Worm (Caenorhabditis elegans): ENCODE measurements around the gene gcl-1.

Gene gcl-1

DNA sequence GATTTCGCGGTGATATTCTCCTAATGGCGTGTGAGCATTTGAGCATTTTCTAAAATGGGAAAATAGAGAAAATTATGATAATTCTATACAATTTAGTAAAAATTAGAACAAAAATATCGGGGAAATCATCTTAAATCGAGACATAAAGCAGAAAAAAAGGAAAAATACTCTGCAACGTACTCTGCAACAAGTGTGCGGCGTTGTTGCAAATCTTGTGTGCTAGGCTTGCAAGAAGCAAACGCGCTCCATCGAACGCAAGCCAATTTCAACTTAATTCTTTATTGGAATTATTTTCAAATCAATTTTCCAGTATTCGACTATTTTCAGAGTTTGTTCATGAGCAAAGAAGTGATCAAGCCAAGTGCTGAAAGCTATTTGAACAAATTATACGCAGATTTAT lies 26.7 kb downstream of the gcl-1 start, which contains the start of the genes Y62E10A.20, Y62E10A.23 and mdt-9 (continued):
- TF ChIP-seq nhr-47 (tag; optimal IDR thresholded peaks at IDR 0.05) = peak; percentile 84
- TF ChIP-seq xbp-1 (tag; optimal IDR thresholded peaks at IDR 0.05) = peak; percentile 75
- TF ChIP-seq tlp-1 (tag; optimal IDR thresholded peaks at IDR 0.05) = no peak
- TF ChIP-seq fkh-10 (GFP tag; optimal IDR thresholded peaks at IDR 0.05) = no peak
- no peak for TF ChIP-seq ceh-90 (tag; optimal IDR thresholded peaks at IDR 0.05)
- TF ChIP-seq elt-3 (tag; optimal IDR thresholded peaks at IDR 0.05) = peak in 2 of 6 experiments; percentile 39 to 61
- peak; percentile 65 for TF ChIP-seq lir-3 (tag; optimal IDR thresholded peaks at IDR 0.05; ENCODE audit: poor library complexity)
- no peak for TF ChIP-seq ceh-88 (GFP tag; IDR thresholded peaks at IDR 0.05)
- 0 out of 2 replicates have a peak, but pooled peaks have one; percentile 32 for TF ChIP-seq grh-1 (GFP tag; IDR thresholded peaks at IDR 0.05)
- peak; percentile 28 for TF ChIP-seq snpc-4 (tag; optimal IDR thresholded peaks at IDR 0.05)
- TF ChIP-seq ceh-63 (GFP tag; optimal IDR thresholded peaks at IDR 0.05) = no peak
- peak; percentile 69 for TF ChIP-seq vab-15 (tag; optimal IDR thresholded peaks at IDR 0.05)
- TF ChIP-seq mdl-1 (tag; optimal IDR thresholded peaks at IDR 0.05) = peak in 1 of 2 experiments; percentile 69
- TF ChIP-seq elt-2 (tag; optimal IDR thresholded peaks at IDR 0.05) = peak; percentile 12
- no peak for TF ChIP-seq mab-9 (GFP tag; IDR thresholded peaks at IDR 0.05)
- no peak for TF ChIP-seq efl-3 (GFP tag; optimal IDR thresholded peaks at IDR 0.05)
- TF ChIP-seq nhr-20 (tag; optimal IDR thresholded peaks at IDR 0.05) = peak; percentile 72
- no peak for TF ChIP-seq nhr-12 (tag; optimal IDR thresholded peaks at IDR 0.05)
- peak; percentile 19 for TF ChIP-seq F16B12.6 (tag; optimal IDR thresholded peaks at IDR 0.05)
- TF ChIP-seq dpl-1 (GFP tag; optimal IDR thresholded peaks at IDR 0.05) = peak; percentile 63 to 76 (median 75)
- TF ChIP-seq jun-1 (tag; optimal IDR thresholded peaks at IDR 0.05) = peak; percentile 64
- TF ChIP-seq ceh-82 (tag; optimal IDR thresholded peaks at IDR 0.05) = peak; percentile 69 to 86 (median 80)
- TF ChIP-seq swsn-7 (tag; optimal IDR thresholded peaks at IDR 0.05) = peak; percentile 74
- TF ChIP-seq pax-3 (tag; optimal IDR thresholded peaks at IDR 0.05) = peak; percentile 31
- peak; percentile 78 for TF ChIP-seq dsc-1 (tag; optimal IDR thresholded peaks at IDR 0.05)
- no peak for TF ChIP-seq sup-37 (GFP tag; optimal IDR thresholded peaks at IDR 0.05)
- no peak for TF ChIP-seq Y116A8C.19 (tag; optimal IDR thresholded peaks at IDR 0.05; ENCODE audit: borderline replicate concordance)
- TF ChIP-seq egl-13 (tag; optimal IDR thresholded peaks at IDR 0.05) = peak; percentile 31
- TF ChIP-seq fkh-4 (tag; optimal IDR thresholded peaks at IDR 0.05; ENCODE audit: borderline replicate concordance) = no peak
- peak; percentile 77 for TF ChIP-seq fkh-8 (tag; optimal IDR thresholded peaks at IDR 0.05)

DNA sequence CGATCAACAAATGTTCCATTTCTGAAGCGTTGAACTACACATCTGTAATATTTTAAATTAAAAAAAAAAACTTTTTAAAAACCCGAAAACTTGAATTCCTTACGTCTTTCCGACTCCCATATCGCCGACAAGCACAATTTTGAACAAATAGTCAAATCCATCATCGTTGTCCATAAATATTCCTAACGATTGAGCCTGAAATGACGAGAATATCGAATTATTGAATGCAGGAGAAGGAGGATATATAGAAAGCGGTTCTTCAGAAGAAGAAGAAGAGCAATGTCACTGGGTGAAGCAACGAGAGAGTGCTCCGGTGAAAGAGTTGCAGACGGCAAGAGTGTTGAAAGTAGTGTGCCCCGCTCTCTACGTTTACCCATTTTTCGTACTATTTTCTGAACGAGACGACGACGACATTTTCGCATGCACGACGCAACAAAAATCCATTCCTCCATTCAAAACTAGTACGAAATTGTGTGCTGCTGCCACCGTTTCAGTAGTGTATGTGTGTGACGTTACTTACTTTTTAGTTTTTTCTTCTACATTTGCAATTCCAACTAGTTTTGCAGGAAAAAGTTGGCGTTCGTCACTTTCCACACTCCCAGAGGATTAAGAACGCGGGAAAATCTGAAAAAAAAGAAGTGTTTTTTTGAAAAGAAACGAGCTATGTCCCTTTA lies 28.8 kb downstream of the gcl-1 start, which contains the start of gene rab-19:
TSS of gene rab-19 (minus strand) at position 624 of the 674 bp plus-strand sequence.
- peak; percentile 18 for TF ChIP-seq swsn-7 (tag; optimal IDR thresholded peaks at IDR 0.05)
- peak in 1 of 2 experiments; percentile 30 for TF ChIP-seq lin-35 (GFP tag; optimal IDR thresholded peaks at IDR 0.05)
- no peak for TF ChIP-seq nhr-28 (tag; optimal IDR thresholded peaks at IDR 0.05)
- TF ChIP-seq dpl-1 (GFP tag; optimal IDR thresholded peaks at IDR 0.05) = no peak
- no peak for TF ChIP-seq nhr-19 (GFP tag; conservative IDR thresholded peaks at IDR 0.05)
- no peak for TF ChIP-seq fos-1 (tag; optimal IDR thresholded peaks at IDR 0.05)
- no peak for TF ChIP-seq lin-14 (GFP tag; optimal IDR thresholded peaks at IDR 0.05)
- TF ChIP-seq xbp-1 (tag; optimal IDR thresholded peaks at IDR 0.05) = peak; percentile 14
- no peak for TF ChIP-seq unc-130 (tag; optimal IDR thresholded peaks at IDR 0.05)
- no peak for TF ChIP-seq jun-1 (tag; optimal IDR thresholded peaks at IDR 0.05)
- TF ChIP-seq elt-3 (tag; optimal IDR thresholded peaks at IDR 0.05) = no peak
- TF ChIP-seq ces-1 (GFP tag; optimal IDR thresholded peaks at IDR 0.05) = no peak
- no peak for TF ChIP-seq C04F5.9 (tag; optimal IDR thresholded peaks at IDR 0.05)
- no peak for TF ChIP-seq pax-3 (tag; optimal IDR thresholded peaks at IDR 0.05)
- TF ChIP-seq nhr-12 (tag; optimal IDR thresholded peaks at IDR 0.05) = no peak
- no peak for TF ChIP-seq ceh-90 (tag; optimal IDR thresholded peaks at IDR 0.05)
- no peak for TF ChIP-seq mab-9 (GFP tag; IDR thresholded peaks at IDR 0.05)
- no peak for TF ChIP-seq C16A3.4 (tag; optimal IDR thresholded peaks at IDR 0.05)
- TF ChIP-seq efl-1 (optimal IDR thresholded peaks at IDR 0.05) = peak; percentile 19 to 28
- peak in 1 of 2 experiments; percentile 9 for TF ChIP-seq efl-1 (GFP tag; optimal IDR thresholded peaks at IDR 0.05 in 1 of 2)
- TF ChIP-seq ceh-8 (GFP tag; optimal IDR thresholded peaks at IDR 0.05) = no peak
- TF ChIP-seq C34B4.2 (tag; optimal IDR thresholded peaks at IDR 0.05) = no peak
- no peak for TF ChIP-seq sox-4 (tag; optimal IDR thresholded peaks at IDR 0.05)
- TF ChIP-seq skn-1 (tag; optimal IDR thresholded peaks at IDR 0.05) = no peak
- no peak for TF ChIP-seq unc-86 (tag; optimal IDR thresholded peaks at IDR 0.05)
- TF ChIP-seq Y116A8C.19 (tag; optimal IDR thresholded peaks at IDR 0.05; ENCODE audit: borderline replicate concordance) = no peak
- TF ChIP-seq elt-2 (tag; optimal IDR thresholded peaks at IDR 0.05) = no peak
- TF ChIP-seq nhr-71 (tag; optimal IDR thresholded peaks at IDR 0.05) = peak; percentile 27
- TF ChIP-seq nhr-11 (tag; optimal IDR thresholded peaks at IDR 0.05) = no peak
- TF ChIP-seq fkh-8 (tag; optimal IDR thresholded peaks at IDR 0.05) = peak; percentile 26
- no peak for TF ChIP-seq efl-3 (GFP tag; optimal IDR thresholded peaks at IDR 0.05)
- TF ChIP-seq sup-37 (GFP tag; optimal IDR thresholded peaks at IDR 0.05) = no peak

All from whole organism, L1 larva.